Fruit fly (Drosophila melanogaster) whole organism, embryonic: ENCODE measurements around the gene CG10710.

Experiments used
- Adf1 ChIP-seq: fragments of 200-800 bp; sonication (Bioruptor generic); IDR thresholded peaks from 2 replicates; pipeline ENCODE4 v1.3.6; 2022; ENCODE audit warnings: missing biosample characterization, missing genetic modification characterization
- Awh ChIP-seq: fragments of 200-800 bp; sonication (Bioruptor generic); IDR thresholded peaks from 2 replicates; pipeline ENCODE4, ENCODE4 v1.3.6; 2022; ENCODE audit warnings: missing biosample characterization, missing genetic modification characterization
- CG11398 ChIP-seq: fragments of 200-800 bp; sonication (Bioruptor generic); optimal IDR thresholded peaks from 2 replicates; lab custom pipeline; 2016; ENCODE audit warnings: missing biosample characterization, missing genetic modification characterization
- CG12219 ChIP-seq: fragments of 200-800 bp; sonication (Bioruptor generic); optimal IDR thresholded peaks from 3 replicates; lab custom pipeline; 2018; ENCODE audit warnings: missing biosample characterization, mild to moderate bottlenecking, missing genetic modification characterization
- CG12769 ChIP-seq: fragments of 200-800 bp; sonication (Bioruptor generic); optimal IDR thresholded peaks from 2 replicates; lab custom pipeline; 2019; ENCODE audit warnings: missing biosample characterization, mild to moderate bottlenecking, missing genetic modification characterization, moderate library complexity
- CG13287 ChIP-seq: fragments of 200-800 bp; sonication (Bioruptor generic); IDR thresholded peaks from 2 replicates; pipeline ENCODE4 v1.3.6; 2022; ENCODE audit warnings: missing biosample characterization, missing genetic modification characterization; ENCODE audit not compliant: partially characterized antibody
- CG15011 ChIP-seq: fragments of 200-800 bp; sonication (Bioruptor generic); optimal IDR thresholded peaks from 3 replicates; lab custom pipeline; 2018; ENCODE audit warnings: missing biosample characterization, mild to moderate bottlenecking, missing genetic modification characterization
- CG16815 ChIP-seq: fragments of 200-800 bp; sonication (Bioruptor generic); optimal IDR thresholded peaks from 3 replicates; lab custom pipeline; 2017; ENCODE audit warnings: missing biosample characterization, mild to moderate bottlenecking, missing genetic modification characterization
- CG17186 ChIP-seq: fragments of 200-800 bp; sonication (Bioruptor generic); optimal IDR thresholded peaks from 3 replicates; lab custom pipeline; 2017; ENCODE audit warnings: missing biosample characterization, missing genetic modification reagents, missing genetic modification characterization
- CG17359 ChIP-seq: fragments of 200-800 bp; sonication (Bioruptor generic); optimal IDR thresholded peaks from 3 replicates; lab custom pipeline; 2018; ENCODE audit warnings: missing biosample characterization, mild to moderate bottlenecking, missing genetic modification characterization, moderate library complexity
- CG18262 ChIP-seq: fragments of 200-800 bp; optimal IDR thresholded peaks from 3 replicates; lab custom pipeline; 2019; ENCODE audit warnings: missing biosample characterization, mild to moderate bottlenecking, missing genetic modification characterization, moderate library complexity
- CG18764 ChIP-seq: fragments of 200-800 bp; sonication (Bioruptor generic); optimal IDR thresholded peaks from 3 replicates; lab custom pipeline; 2016; ENCODE audit warnings: missing biosample characterization, missing genetic modification characterization
- CG31224 ChIP-seq: fragments of 200-800 bp; sonication (Bioruptor generic); IDR thresholded peaks from 2 replicates; pipeline ENCODE4 v1.3.6; 2022; ENCODE audit warnings: missing biosample characterization, missing genetic modification characterization
- CG33557 ChIP-seq: fragments of 200-800 bp; sonication (Bioruptor generic); optimal IDR thresholded peaks from 2 replicates; lab custom pipeline; 2019; ENCODE audit warnings: missing biosample characterization, mild to moderate bottlenecking, missing genetic modification characterization, moderate library complexity
- CG34224 ChIP-seq: fragments of 200-800 bp; sonication (Bioruptor generic); IDR thresholded peaks from 3 replicates; pipeline ENCODE4 v1.3.6; 2022; ENCODE audit warnings: missing biosample characterization, missing genetic modification characterization; ENCODE audit not compliant: partially characterized antibody
- CG7372 ChIP-seq: fragments of 200-800 bp; sonication (Bioruptor generic); IDR thresholded peaks from 2 replicates; pipeline ENCODE4 v1.3.6; 2022; ENCODE audit warnings: missing biosample characterization, missing genetic modification characterization
- CG8359 ChIP-seq: fragments of 200-800 bp; sonication (Bioruptor generic); optimal IDR thresholded peaks from 2 replicates; lab custom pipeline; 2017; ENCODE audit warnings: missing biosample characterization, mild to moderate bottlenecking, missing genetic modification characterization, borderline replicate concordance
- CG9727 ChIP-seq: fragments of 200-800 bp; sonication (Bioruptor generic); optimal IDR thresholded peaks from 3 replicates; lab custom pipeline; 2017; ENCODE audit warnings: missing biosample characterization, mild to moderate bottlenecking, missing genetic modification characterization
- CG9817 ChIP-seq: fragments of 200-800 bp; sonication (Bioruptor generic); optimal IDR thresholded peaks from 2 replicates; lab custom pipeline; 2018; ENCODE audit warnings: missing biosample characterization, mild to moderate bottlenecking, missing genetic modification characterization, moderate library complexity
- Fer3 ChIP-seq: fragments of 200-800 bp; sonication (Bioruptor generic); optimal IDR thresholded peaks from 2 replicates; lab custom pipeline; 2018; ENCODE audit warnings: missing biosample characterization, mild to moderate bottlenecking, missing genetic modification characterization, moderate library complexity
- Hr78 ChIP-seq, 2 experiments: fragments of 200-800 bp in 1 of 2; fragments of >200 bp in 1 of 2; sonication (Bioruptor generic) in 1 of 2; optimal IDR thresholded peaks; 2 replicates each; lab custom pipeline; 2017 to 2019; ENCODE audit warnings: missing biosample characterization in 2 of 2, missing genetic modification characterization in 2 of 2, mild to moderate bottlenecking in 1 of 2, moderate library complexity in 1 of 2
- Lim3 ChIP-seq: fragments of 200-800 bp; sonication (Bioruptor generic); IDR thresholded peaks from 2 replicates; pipeline ENCODE4 v1.3.6; 2022; ENCODE audit warnings: missing biosample characterization, missing genetic modification characterization
- Ptx1 ChIP-seq: fragments of 200-800 bp; sonication (Bioruptor generic); IDR thresholded peaks from 2 replicates; pipeline ENCODE4 v1.3.6; 2022; ENCODE audit warnings: missing biosample characterization, missing genetic modification characterization
- Trl ChIP-seq, 3 experiments: fragments of >200 bp in 2 of 3; fragments of 200-800 bp in 1 of 3; sonication (Bioruptor generic) in 1 of 3; optimal IDR thresholded peaks; 2 replicates in 1 of 3; 3 replicates in 2 of 3; lab custom pipeline; 2016 to 2017; ENCODE audit warnings: missing biosample characterization in 1 of 3, missing genetic modification characterization in 1 of 3
- ase ChIP-seq: fragments of 200-800 bp; sonication (Bioruptor generic); IDR thresholded peaks from 3 replicates; pipeline ENCODE4 v1.3.6; 2022; ENCODE audit warnings: missing biosample characterization, missing genetic modification characterization
- bcd ChIP-seq: fragments of 200-800 bp; sonication (Bioruptor generic); optimal IDR thresholded peaks from 2 replicates; lab custom pipeline; 2017; ENCODE audit warnings: missing biosample characterization, mild to moderate bottlenecking, missing genetic modification characterization
- chinmo ChIP-seq: fragments of 200-800 bp; sonication (Bioruptor generic); IDR thresholded peaks from 4 replicates; pipeline ENCODE4 v1.3.6; 2022; ENCODE audit warnings: missing biosample characterization, missing genetic modification characterization; ENCODE audit not compliant: partially characterized antibody
- cwo ChIP-seq: fragments of 200-800 bp; sonication (Bioruptor generic); optimal IDR thresholded peaks from 3 replicates; lab custom pipeline; 2017; ENCODE audit warnings: missing biosample characterization, missing genetic modification characterization, mild to moderate bottlenecking, moderate library complexity, missing genetic modification reagents
- exex ChIP-seq: fragments of 200-800 bp; sonication (Bioruptor generic); optimal IDR thresholded peaks from 4 replicates; lab custom pipeline; 2018; ENCODE audit warnings: missing biosample characterization, mild to moderate bottlenecking, missing genetic modification characterization, moderate library complexity
- grau ChIP-seq: fragments of 200-800 bp; optimal IDR thresholded peaks from 3 replicates; lab custom pipeline; 2019; ENCODE audit warnings: missing biosample characterization, mild to moderate bottlenecking, missing genetic modification characterization, moderate library complexity
- grn ChIP-seq: fragments of 200-800 bp; sonication (Bioruptor generic); optimal IDR thresholded peaks from 3 replicates; lab custom pipeline; 2017; ENCODE audit warnings: missing biosample characterization, missing genetic modification characterization
- gsb-n ChIP-seq: fragments of 200-800 bp; sonication (Bioruptor generic); optimal IDR thresholded peaks from 3 replicates; lab custom pipeline; 2018; ENCODE audit warnings: missing biosample characterization, mild to moderate bottlenecking, missing genetic modification characterization
- jumu ChIP-seq: fragments of 200-800 bp; sonication (Bioruptor generic); optimal IDR thresholded peaks from 3 replicates; lab custom pipeline; 2016; ENCODE audit warnings: missing biosample characterization, missing genetic modification characterization
- lab ChIP-seq: fragments of 200-800 bp; sonication (Bioruptor generic); optimal IDR thresholded peaks from 3 replicates; lab custom pipeline; 2017; ENCODE audit warnings: missing biosample characterization, missing genetic modification characterization, mild to moderate bottlenecking, moderate library complexity, missing genetic modification reagents
- lilli ChIP-seq: fragments of 200-800 bp; sonication (Bioruptor generic); optimal IDR thresholded peaks from 3 replicates; lab custom pipeline; 2016; ENCODE audit warnings: missing biosample characterization, missing genetic modification characterization
- nau ChIP-seq: fragments of 200-800 bp; sonication (Bioruptor generic); optimal IDR thresholded peaks from 3 replicates; lab custom pipeline; 2017; ENCODE audit warnings: missing biosample characterization, mild to moderate bottlenecking, missing genetic modification characterization, missing genetic modification reagents
- slp2 ChIP-seq: fragments of 200-800 bp; sonication (Bioruptor generic); optimal IDR thresholded peaks from 2 replicates; lab custom pipeline; 2016; ENCODE audit warnings: missing biosample characterization, missing genetic modification characterization
- sug ChIP-seq: fragments of 200-800 bp; optimal IDR thresholded peaks from 2 replicates; lab custom pipeline; 2019; ENCODE audit warnings: missing biosample characterization, mild to moderate bottlenecking, missing genetic modification characterization, moderate library complexity
- ttk ChIP-seq: fragments of 200-800 bp; sonication (Bioruptor generic); IDR thresholded peaks from 2 replicates; pipeline ENCODE4 v2.1.2; 2022; ENCODE audit warnings: missing biosample characterization, missing genetic modification characterization

CG10710 gene

dm6 chr3L:13479609-13480240 lies 39.7 kb downstream of the CG10710 start (continued):
- TF ChIP-seq CG33557 (GFP tag; lab: Kevin White, UChicago) (no peak), bcd (GFP tag; lab: Kevin White, UChicago) (peak; percentile 58), CG17186 (no peak), Awh (GFP tag; lab: Robert Waterston, UW) (0 out of 2 replicates have a peak, but pooled peaks have one; percentile 13), grn (GFP tag; lab: Kevin White, UChicago) (no peak), cwo (peak; percentile 29), CG17359 (tag; lab: Kevin White, UChicago) (peak; percentile 49), CG31224 (GFP tag; lab: Robert Waterston, UW) (0 out of 2 replicates have a peak, but pooled peaks have one; percentile 41), ase (GFP tag; lab: Robert Waterston, UW) (no peak; the same call in 2 of the 3 replicates), Hr78 (GFP tag; optimal IDR thresholded peaks at IDR 0.05; lab: Kevin White, UChicago) (no peak), CG15011 (GFP tag; lab: Kevin White, UChicago) (peak; percentile 12), slp2 (GFP tag; lab: Kevin White, UChicago) (no peak), Ptx1 (GFP tag; lab: Robert Waterston, UW) (peak; percentile 65), exex (tag; lab: Kevin White, UChicago) (peak; percentile 43), lilli (GFP tag; lab: Kevin White, UChicago) (peak; percentile 48), CG18764 (peak; percentile 13), gsb-n (no peak), CG18262 (tag; lab: Kevin White, UChicago) (peak; percentile 39), Fer3 (tag; lab: Kevin White, UChicago) (peak; percentile 27), CG11398 (GFP tag; lab: Kevin White, UChicago) (peak; percentile 10), lab (peak; percentile 78), CG9727 (peak; percentile 62), CG9817 (peak; percentile 54), CG8359 (GFP tag; lab: Kevin White, UChicago) (no peak), CG12219 (GFP tag; lab: Kevin White, UChicago) (peak; percentile 31), grau (peak; percentile 92)

dm6 chr3L:13479204-13479600 lies 40.2 kb downstream of the CG10710 start:
- TF ChIP-seq Trl (optimal IDR thresholded peaks at IDR 0.05; lab: Kevin White, UChicago), result peak in 1 of 2 experiments; percentile 39
- no peak for TF ChIP-seq Trl (GFP tag; optimal IDR thresholded peaks at IDR 0.05; lab: Kevin White, UChicago)
- TF ChIP-seq sug (tag; lab: Kevin White, UChicago), result peak; percentile 47
- TF ChIP-seq nau (GFP tag; lab: Kevin White, UChicago), result peak; percentile 61
- TF ChIP-seq Adf1 (GFP tag; lab: Robert Waterston, UW), result no peak
- no peak for TF ChIP-seq CG16815 (GFP tag; lab: Kevin White, UChicago)
- 0 out of 4 replicates have a peak, but pooled peaks have one; percentile 57 for TF ChIP-seq chinmo (GFP tag; lab: Robert Waterston, UW)
- TF ChIP-seq CG13287 (GFP tag; lab: Robert Waterston, UW), result 0 out of 2 replicates have a peak, but pooled peaks have one; percentile 7
- TF ChIP-seq ttk (GFP tag; lab: Robert Waterston, UW), result 0 out of 2 replicates have a peak, but pooled peaks have one; percentile 10
- no peak for TF ChIP-seq jumu (GFP tag; lab: Kevin White, UChicago)
- TF ChIP-seq CG7372 (GFP tag; lab: Robert Waterston, UW), result 0 out of 2 replicates have a peak, but pooled peaks have one; percentile 33
- TF ChIP-seq Lim3 (GFP tag; lab: Robert Waterston, UW), result no peak
- TF ChIP-seq CG12769, result no peak
- peak; percentile 44; the same call in 1 of the 3 replicates for TF ChIP-seq CG34224 (GFP tag; lab: Robert Waterston, UW)
